Fruit fly (Drosophila melanogaster): ENCODE measurements around the gene CG32987.

CG32987 gene

DNA sequence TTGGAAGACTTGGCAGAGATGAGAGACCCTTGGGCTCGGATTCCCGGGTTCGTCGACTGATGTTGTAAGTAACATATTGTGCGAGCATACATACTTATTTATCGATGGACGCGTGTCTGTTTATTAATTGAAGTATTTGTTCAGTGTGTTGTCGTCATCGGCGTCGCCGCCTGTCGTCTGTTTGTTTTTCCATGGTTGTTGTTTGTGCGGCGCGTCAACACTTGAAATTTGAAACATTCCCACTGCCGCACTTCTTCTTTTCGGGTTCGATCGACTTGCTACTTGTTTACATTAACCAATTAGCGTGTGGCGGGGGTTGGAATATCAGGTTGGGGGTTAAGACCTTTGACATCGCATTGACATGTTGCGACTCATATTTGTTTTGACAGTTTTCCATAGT is 11.4 kb upstream of the CG32987 start (continued):
- TF ChIP-seq Nf-YC (tag; optimal IDR thresholded peaks at IDR 0.05) (no peak), CG15514 (GFP tag; optimal IDR thresholded peaks at IDR 0.05) (peak; percentile 28), pfk (GFP tag; optimal IDR thresholded peaks at IDR 0.05) (peak; percentile 20), CG14860 (GFP tag; IDR thresholded peaks at IDR 0.05; ENCODE audit: partially characterized antibody) (no peak), D19A (tag; optimal IDR thresholded peaks at IDR 0.05) (peak; percentile 60), CG10979 (tag; optimal IDR thresholded peaks at IDR 0.05) (peak; percentile 44), CG4282 (GFP tag; optimal IDR thresholded peaks at IDR 0.05) (no peak), CG12769 (tag; optimal IDR thresholded peaks at IDR 0.05) (no peak), CG13296 (GFP tag; optimal IDR thresholded peaks at IDR 0.05) (no peak), dm (GFP tag; optimal IDR thresholded peaks at IDR 0.05) (no peak), CG7987 (GFP tag; optimal IDR thresholded peaks at IDR 0.05) (peak; percentile 71), CG7963 (GFP tag; IDR thresholded peaks at IDR 0.05; ENCODE audit: partially characterized antibody) (no peak), CG17829 (tag; optimal IDR thresholded peaks at IDR 0.05) (peak; percentile 52), CG12071 (GFP tag; optimal IDR thresholded peaks at IDR 0.05) (peak; percentile 60), ssp (GFP tag; IDR thresholded peaks at IDR 0.05) (no peak), fd64A (GFP tag; optimal IDR thresholded peaks at IDR 0.05) (peak; percentile 77), Dp (GFP tag; optimal IDR thresholded peaks at IDR 0.05) (no peak), CG12299 (tag; optimal IDR thresholded peaks at IDR 0.05) (peak; percentile 57), zfh2 (GFP tag; optimal IDR thresholded peaks at IDR 0.05) (no peak), CG1647 (GFP tag; optimal IDR thresholded peaks at IDR 0.05) (no peak), Dbx (GFP tag; IDR thresholded peaks at IDR 0.05) (no peak), CG8281 (tag; optimal IDR thresholded peaks at IDR 0.05) (peak; percentile 44), dysf (GFP tag; IDR thresholded peaks at IDR 0.05) (no peak), CG8924 (tag; optimal IDR thresholded peaks at IDR 0.05) (peak; percentile 77), CG4424 (GFP tag; optimal IDR thresholded peaks at IDR 0.05) (peak; percentile 27), MTF-1 (GFP tag; optimal IDR thresholded peaks at IDR 0.05; ENCODE audit: borderline replicate concordance) (peak; percentile 85)

DNA sequence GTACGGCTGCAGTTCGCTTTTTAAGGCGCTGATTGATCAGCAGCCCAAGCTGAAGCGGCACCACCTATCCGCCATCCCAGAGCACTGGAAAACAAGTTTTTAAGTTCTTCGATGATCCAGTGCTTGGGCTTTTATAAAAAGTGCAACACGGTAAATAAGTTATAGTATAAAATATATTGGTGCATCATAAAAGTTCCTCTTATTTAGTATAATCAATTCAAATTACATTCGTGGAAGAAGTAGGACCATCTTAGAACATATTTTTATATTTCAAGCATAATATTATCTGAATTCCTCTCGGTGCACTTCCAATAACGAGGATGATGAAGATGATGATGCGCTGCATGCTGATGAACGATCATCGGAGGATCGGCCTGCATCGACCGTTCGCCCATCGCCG is 8.1 kb upstream of the CG32987 start:
- no peak for TF ChIP-seq p53 (GFP tag; optimal IDR thresholded peaks at IDR 0.05)
- no peak for TF ChIP-seq unc-4 (GFP tag; IDR thresholded peaks at IDR 0.05; ENCODE audit: partially characterized antibody)
- no peak for TF ChIP-seq CG10462 (GFP tag; optimal IDR thresholded peaks at IDR 0.05)
- TF ChIP-seq bab2 (GFP tag; optimal IDR thresholded peaks at IDR 0.05) = no peak
- peak; percentile 36 for TF ChIP-seq lbe (GFP tag; optimal IDR thresholded peaks at IDR 0.05)
- peak; percentile 5 for TF ChIP-seq nom (GFP tag; optimal IDR thresholded peaks at IDR 0.05)
- TF ChIP-seq CG2678 (tag; optimal IDR thresholded peaks at IDR 0.05) = no peak
- TF ChIP-seq Aef1 (GFP tag; IDR thresholded peaks at IDR 0.05) = no peak
- TF ChIP-seq gem (tag; optimal IDR thresholded peaks at IDR 0.05) = no peak
- no peak for TF ChIP-seq tna (GFP tag; IDR thresholded peaks at IDR 0.05; ENCODE audit: partially characterized antibody)

DNA sequence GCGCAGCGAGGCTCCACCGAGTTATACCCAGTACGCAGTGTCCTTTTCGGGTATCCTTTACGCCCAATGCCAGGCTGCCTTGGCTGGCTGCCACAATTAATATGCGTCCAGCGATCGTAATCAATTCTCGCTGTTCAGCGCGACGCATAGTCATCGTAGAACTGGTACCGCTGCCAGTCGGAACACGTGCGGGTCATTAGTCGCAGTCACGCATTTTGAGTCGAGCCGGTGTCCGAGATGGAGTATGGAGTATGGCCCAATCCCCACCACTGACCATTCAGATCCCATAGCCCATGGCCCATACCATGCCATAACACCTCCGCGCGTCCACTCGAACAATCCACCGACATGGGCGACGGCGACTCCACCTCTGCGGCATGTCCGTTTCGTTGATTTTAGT is 5.9 kb upstream of the CG32987 start:
- TF ChIP-seq Hey (tag; optimal IDR thresholded peaks at IDR 0.05) (peak; percentile 57), Dll (GFP tag; IDR thresholded peaks at IDR 0.05; ENCODE audit: partially characterized antibody) (0 out of 4 replicates have a peak, but pooled peaks have one; percentile 27), cwo (GFP tag; optimal IDR thresholded peaks at IDR 0.05) (peak; percentile 59), dimm (GFP tag; IDR thresholded peaks at IDR 0.05) (no peak), grn (GFP tag; optimal IDR thresholded peaks at IDR 0.05) (peak; percentile 16), CG15514 (GFP tag; optimal IDR thresholded peaks at IDR 0.05) (no peak), vvl (GFP tag; IDR thresholded peaks at IDR 0.05) (0 out of 2 replicates have a peak, but pooled peaks have one; percentile 62), chinmo (GFP tag; IDR thresholded peaks at IDR 0.05; ENCODE audit: partially characterized antibody) (0 out of 4 replicates have a peak, but pooled peaks have one; percentile 14), Hr3 (GFP tag; optimal IDR thresholded peaks at IDR 0.05) (no peak), her (GFP tag; optimal IDR thresholded peaks at IDR 0.05) (no peak), kni (GFP tag; optimal IDR thresholded peaks at IDR 0.05) (peak; percentile 80), HLHmδ (GFP tag; optimal IDR thresholded peaks at IDR 0.05) (peak; percentile 25), gcm (GFP tag; optimal IDR thresholded peaks at IDR 0.05) (peak; percentile 28), amos (GFP tag; IDR thresholded peaks at IDR 0.05; ENCODE audit: partially characterized antibody) (0 out of 2 replicates have a peak, but pooled peaks have one; percentile 14)

Measured in whole organism, embryonic.